Worm (Caenorhabditis elegans): ENCODE measurements around the gene tbcb-1.
A peak's percentile ranks its signal among the peaks of the same experiment; 100 is the strongest.

The tbcb-1 gene

DNA sequence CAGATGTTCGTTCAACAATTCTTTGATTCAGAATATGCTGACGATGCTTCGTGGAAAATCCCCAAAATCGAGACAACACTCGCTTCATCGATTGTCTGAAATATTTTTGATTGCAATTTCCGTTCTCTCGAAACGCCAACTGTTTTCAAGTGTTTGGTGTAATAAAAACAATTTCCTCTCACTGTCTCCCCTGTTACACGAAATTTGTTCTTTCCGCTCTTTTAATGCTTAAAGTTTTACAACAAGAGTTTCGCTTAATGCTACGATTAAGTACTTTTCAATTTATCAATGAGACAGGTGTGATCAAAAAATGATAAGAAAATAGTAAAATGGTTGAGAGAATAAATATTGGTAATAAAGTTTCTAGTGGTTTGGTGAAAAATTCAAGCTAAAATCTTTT lies 35.6 kb upstream of the tbcb-1 start, which contains the start of gene C56A3.6:
Gene C56A3.6 (minus strand): TSS at position 101 of the 400 bp plus-strand sequence.
- no peak for TF ChIP-seq saeg-2 (GFP tag; IDR thresholded peaks at IDR 0.05)
- no peak for TF ChIP-seq dpl-1 (GFP tag; optimal IDR thresholded peaks at IDR 0.05)
- no peak for TF ChIP-seq aha-1 (tag)
- TF ChIP-seq nhr-6 (tag; optimal IDR thresholded peaks at IDR 0.05): no peak
- no peak for TF ChIP-seq mdl-1 (tag; optimal IDR thresholded peaks at IDR 0.05)
- TF ChIP-seq skn-1 (tag; optimal IDR thresholded peaks at IDR 0.05): no peak
- no peak for TF ChIP-seq nhr-111 (GFP tag; optimal IDR thresholded peaks at IDR 0.05)
- no peak for TF ChIP-seq ceh-44 (GFP tag; IDR thresholded peaks at IDR 0.05)

DNA sequence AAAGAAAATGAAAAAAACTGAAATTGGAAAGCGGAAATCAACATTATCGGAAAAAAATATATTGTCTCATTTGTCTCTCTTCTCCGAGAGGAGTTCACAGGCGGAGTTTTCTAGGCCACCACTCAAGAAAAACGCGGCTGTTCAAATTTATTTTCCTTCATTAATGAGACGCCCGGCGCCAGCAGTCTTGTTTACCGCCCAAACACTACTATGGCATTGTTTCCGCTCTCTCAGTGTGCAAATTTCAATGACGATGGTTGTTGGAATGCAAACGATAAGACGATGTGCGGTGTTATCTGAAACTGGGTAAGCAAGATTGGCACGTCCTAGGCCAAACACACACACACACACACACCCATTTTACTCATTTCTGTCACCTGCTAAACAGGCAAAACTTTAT lies 35.2 kb upstream of the tbcb-1 start, which contains the start of gene cav-2:
Gene cav-2 (plus strand): TSS at position 359 of the 400 bp plus-strand sequence.
- TF ChIP-seq mep-1 (tag; optimal IDR thresholded peaks at IDR 0.05) (peak; percentile 71), hmg-1.1 (GFP tag; IDR thresholded peaks at IDR 0.05) (peak; percentile 64), T20F7.1 (GFP tag; optimal IDR thresholded peaks at IDR 0.05) (peak; percentile 80), sdz-12 (GFP tag; optimal IDR thresholded peaks at IDR 0.05) (no peak), saeg-2 (GFP tag; IDR thresholded peaks at IDR 0.05) (0 out of 2 replicates have a peak, but pooled peaks have one; percentile 36), ceh-20 (GFP tag; IDR thresholded peaks at IDR 0.05) (0 out of 2 replicates have a peak, but pooled peaks have one; percentile 37), pha-4 (GFP tag; IDR thresholded peaks at IDR 0.05) (peak; percentile 70), pha-4 (tag; optimal IDR thresholded peaks at IDR 0.05) (peak; percentile 40), zip-11 (GFP tag; IDR thresholded peaks at IDR 0.05) (no peak), hlh-11 (tag; optimal IDR thresholded peaks at IDR 0.05) (peak; percentile 84), rbr-2 (tag; optimal IDR thresholded peaks at IDR 0.05) (peak; percentile 61), gei-8 (GFP tag; optimal IDR thresholded peaks at IDR 0.05) (peak; percentile 70), nhr-41 (GFP tag; IDR thresholded peaks at IDR 0.05) (peak; percentile 11; the same call in 1 of the 2 replicates), spr-3 (GFP tag; optimal IDR thresholded peaks at IDR 0.05) (peak; percentile 54), zag-1 (tag; optimal IDR thresholded peaks at IDR 0.05) (no peak), tra-1 (GFP tag; IDR thresholded peaks at IDR 0.05) (peak; percentile 81), ceh-82 (tag; optimal IDR thresholded peaks at IDR 0.05) (no peak), nhr-48 (tag; optimal IDR thresholded peaks at IDR 0.05) (peak; percentile 63), pqm-1 (tag; optimal IDR thresholded peaks at IDR 0.05) (peak; percentile 94), daf-16 (GFP tag; optimal IDR thresholded peaks at IDR 0.05) (peak in 1 of 2 experiments; percentile 65), daf-16 (tag; optimal IDR thresholded peaks at IDR 0.05) (peak; percentile 100), F37D6.2 (tag; optimal IDR thresholded peaks at IDR 0.05) (no peak), tag-97 (GFP tag; IDR thresholded peaks at IDR 0.05) (no peak), dmd-9 (GFP tag; IDR thresholded peaks at IDR 0.05) (peak; percentile 86; the same call in 1 of the 2 replicates), lin-13 (GFP tag; optimal IDR thresholded peaks at IDR 0.05) (no peak), hif-1 (tag; optimal IDR thresholded peaks at IDR 0.05) (peak in 1 of 2 experiments; percentile 89), dve-1 (tag; optimal IDR thresholded peaks at IDR 0.05; ENCODE audit: insufficient read depth) (peak; percentile 79), madf-9 (GFP tag; conservative IDR thresholded peaks at IDR 0.05) (peak; percentile 76), duxl-1 (tag; optimal IDR thresholded peaks at IDR 0.05; ENCODE audit: poor library complexity) (peak; percentile 44), aha-1 (tag) (peak; percentile 98), madf-5 (GFP tag; IDR thresholded peaks at IDR 0.05) (peak in 1 of 2 experiments; percentile 8; a peak in 1 of 4 replicates), vab-7 (GFP tag; IDR thresholded peaks at IDR 0.05) (no peak), mes-2 (tag; optimal IDR thresholded peaks at IDR 0.05; ENCODE audit: poor library complexity, severe bottlenecking) (peak; percentile 99), ZK337.2 (GFP tag; IDR thresholded peaks at IDR 0.05) (peak; percentile 87), nhr-28 (tag; optimal IDR thresholded peaks at IDR 0.05) (peak; percentile 79), T26A8.4 (GFP tag; IDR thresholded peaks at IDR 0.05) (peak; percentile 54; the same call in 1 of the 2 replicates), hlh-30 (tag; optimal IDR thresholded peaks at IDR 0.05; ENCODE audit: insufficient read depth) (peak; percentile 69), ceh-44 (GFP tag; IDR thresholded peaks at IDR 0.05) (0 out of 2 replicates have a peak, but pooled peaks have one; percentile 46), unc-130 (GFP tag; optimal IDR thresholded peaks at IDR 0.05) (peak; percentile 97), zfp-2 (tag; optimal IDR thresholded peaks at IDR 0.05) (no peak), Y75B8A.6 (GFP tag; IDR thresholded peaks at IDR 0.05) (no peak), lsy-2 (tag; optimal IDR thresholded peaks at IDR 0.05) (peak in 1 of 2 experiments; percentile 82), lin-1 (GFP tag; IDR thresholded peaks at IDR 0.05) (peak; percentile 81)
